Fruit fly (Drosophila melanogaster) whole organism, wandering third instar larva: Measurements from ENCODE around the gene Oatp33Eb.

Experiments used
- Hr78 ChIP-seq: fragments of >200 bp; optimal IDR thresholded peaks from 2 replicates; lab custom pipeline; 2017; ENCODE audit warnings: missing biosample characterization, missing genetic modification characterization
- usp ChIP-seq: fragments of >200 bp; optimal IDR thresholded peaks from 2 replicates; lab custom pipeline; 2017; ENCODE audit warnings: missing biosample characterization, missing genetic modification characterization

DNA sequence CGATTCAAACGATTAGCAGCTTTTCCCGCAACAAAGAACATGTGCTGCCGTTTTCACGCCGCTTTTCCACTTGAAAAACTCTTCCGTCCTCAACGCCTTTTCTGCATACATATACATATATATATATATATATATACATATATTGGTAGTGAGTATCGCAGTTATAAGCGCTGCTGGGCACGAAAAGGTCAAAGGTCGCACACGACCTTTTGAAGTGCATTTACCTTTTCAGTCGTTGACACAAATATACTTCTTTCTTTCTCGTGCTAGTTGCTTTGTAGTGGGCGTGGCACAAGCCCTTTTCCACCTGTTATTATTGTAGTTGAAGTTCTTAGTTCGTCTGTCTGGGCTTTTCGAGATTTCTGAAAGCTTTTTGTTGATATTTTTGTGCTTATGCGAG, 41.2 kb downstream of the Oatp33Eb start:
- no peak for TF ChIP-seq Hr78 (GFP tag; lab: Kevin White, UChicago)
- TF ChIP-seq usp (GFP tag; lab: Kevin White, UChicago), result no peak
